Fruit fly (Drosophila melanogaster): ENCODE measurements around the gene pbl.

DNA sequence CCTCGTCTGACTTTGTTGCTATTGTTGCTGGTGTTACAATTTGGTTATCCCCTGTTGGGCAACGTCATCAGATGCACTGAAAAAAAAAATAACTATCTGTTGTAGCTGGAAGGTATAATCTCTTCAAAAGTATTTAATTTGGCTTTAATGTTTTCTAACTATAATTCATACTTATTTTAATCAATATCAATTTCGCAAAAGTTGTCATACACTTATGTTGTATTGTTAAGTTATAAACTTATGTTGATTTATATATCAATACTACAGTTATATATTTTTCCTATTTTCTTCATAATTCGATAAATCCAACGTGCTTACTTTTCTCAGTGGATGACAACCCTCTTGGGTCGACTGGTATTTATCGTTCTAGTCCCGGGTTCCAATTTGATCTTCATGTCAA is 42.0 kb upstream of the pbl start:
- no peak for TF ChIP-seq CG8478 (optimal IDR thresholded peaks at IDR 0.05)
- TF ChIP-seq CTCF (optimal IDR thresholded peaks at IDR 0.05): no peak

All from S2 (cell line).